Fruit fly (Drosophila melanogaster): Measurements from ENCODE around the gene CG31371.

DNA sequence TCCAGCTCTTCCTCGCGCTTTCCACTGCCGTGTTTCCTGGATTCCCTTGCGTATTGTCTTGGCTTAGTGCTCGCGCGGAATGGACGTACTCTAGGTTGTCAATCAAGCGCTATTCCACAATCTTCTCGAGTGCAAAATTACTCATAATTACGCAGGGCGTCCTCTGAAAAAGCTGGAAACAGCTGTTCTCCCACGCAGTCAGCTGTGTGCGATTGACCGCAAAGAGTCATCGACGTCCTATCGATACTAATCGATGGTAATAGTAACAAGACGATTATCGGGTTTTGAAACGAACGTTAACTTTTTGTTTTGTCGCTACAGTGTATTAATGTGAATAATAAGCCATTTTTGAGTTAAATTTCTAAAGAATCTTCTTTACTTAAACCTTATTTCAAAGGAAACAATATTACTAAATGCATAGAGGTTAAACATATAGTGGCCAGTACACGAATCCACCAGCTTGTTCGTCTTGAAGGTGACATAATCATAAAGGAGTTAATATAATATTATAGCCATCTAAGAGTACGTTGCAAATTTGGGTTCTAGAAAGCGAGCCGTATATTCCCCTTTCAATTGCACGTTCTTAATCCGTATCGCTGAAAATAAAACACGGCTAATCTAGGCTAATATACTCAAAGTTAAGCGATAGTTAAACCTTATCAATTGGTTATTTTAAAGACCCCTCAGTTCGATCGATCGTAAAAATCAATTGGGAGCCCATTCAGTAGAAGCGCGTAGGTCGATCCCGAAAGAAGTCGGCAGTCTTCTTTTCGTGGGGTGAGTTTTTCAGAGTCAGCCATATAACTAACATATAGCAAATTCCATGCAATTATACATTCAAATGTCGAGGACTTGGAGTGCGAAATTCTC lies 44.0 kb downstream of the CG31371 start, which contains the start of the genes CG2224 and CDase:
- peak; percentile 7 to 14 for TF ChIP-seq CTCF (optimal IDR thresholded peaks at IDR 0.05)
- no peak for TF ChIP-seq CG8478 (optimal IDR thresholded peaks at IDR 0.05)

Data from S2 (cell line).